Fruit fly (Drosophila melanogaster) whole organism, prepupa: ENCODE measurements around the gene CG45544.

ENCODE experiments used
- Blimp-1 ChIP-seq: fragments of 200-800 bp; sonication (Bioruptor generic); optimal IDR thresholded peaks from 3 replicates; lab custom pipeline; 2017; ENCODE audit warnings: missing biosample characterization, missing genetic modification characterization, mild to moderate bottlenecking, moderate library complexity, missing genetic modification reagents
- CG10631 ChIP-seq: fragments of 200-800 bp; sonication (Bioruptor generic); optimal IDR thresholded peaks from 2 replicates; lab custom pipeline; 2016; ENCODE audit warnings: missing biosample characterization, missing genetic modification characterization
- CG10669 ChIP-seq: fragments of 200-800 bp; sonication (Bioruptor generic); optimal IDR thresholded peaks from 3 replicates; lab custom pipeline; 2018; ENCODE audit warnings: missing biosample characterization, mild to moderate bottlenecking, missing genetic modification characterization, moderate library complexity
- CG11294 ChIP-seq: fragments of 200-800 bp; sonication (Bioruptor generic); IDR thresholded peaks from 2 replicates; pipeline ENCODE4 v1.3.6; 2022; ENCODE audit warnings: missing biosample characterization, missing genetic modification characterization
- CG11902 ChIP-seq: fragments of 200-800 bp; sonication (Bioruptor generic); optimal IDR thresholded peaks from 3 replicates; lab custom pipeline; 2016; ENCODE audit warnings: missing biosample characterization, missing genetic modification characterization
- CG15336 ChIP-seq: fragments of 200-800 bp; sonication (Bioruptor generic); IDR thresholded peaks from 2 replicates; pipeline ENCODE4 v1.3.6; 2022; ENCODE audit warnings: missing biosample characterization, missing genetic modification characterization
- CG16779 ChIP-seq: fragments of 200-800 bp; sonication (Bioruptor generic); optimal IDR thresholded peaks from 3 replicates; lab custom pipeline; 2017; ENCODE audit warnings: missing biosample characterization, mild to moderate bottlenecking, missing genetic modification characterization
- CG3032 ChIP-seq: fragments of 200-800 bp; optimal IDR thresholded peaks from 2 replicates; lab custom pipeline; 2019; ENCODE audit warnings: missing biosample characterization, mild to moderate bottlenecking, missing genetic modification characterization, moderate library complexity
- CG31627 ChIP-seq: fragments of 200-800 bp; sonication (Bioruptor generic); optimal IDR thresholded peaks from 3 replicates; lab custom pipeline; 2016; ENCODE audit warnings: missing biosample characterization, missing genetic modification characterization
- CG34406 ChIP-seq: fragments of 200-800 bp; sonication (Bioruptor generic); optimal IDR thresholded peaks from 3 replicates; lab custom pipeline; 2016; ENCODE audit warnings: missing biosample characterization, missing genetic modification characterization
- CG4318 ChIP-seq: fragments of 200-800 bp; sonication (Bioruptor generic); optimal IDR thresholded peaks from 3 replicates; lab custom pipeline; 2017; ENCODE audit warnings: missing biosample characterization, mild to moderate bottlenecking, missing genetic modification characterization
- CG6163 ChIP-seq: fragments of 200-800 bp; sonication (Bioruptor generic); IDR thresholded peaks from 3 replicates; pipeline ENCODE4 v1.3.6; 2022; ENCODE audit warnings: missing biosample characterization, missing genetic modification characterization
- CG6276 ChIP-seq: fragments of 200-800 bp; sonication (Bioruptor generic); optimal IDR thresholded peaks from 2 replicates; lab custom pipeline; 2017; ENCODE audit warnings: missing biosample characterization, mild to moderate bottlenecking, missing genetic modification characterization
- CG6792 ChIP-seq: fragments of 200-800 bp; sonication (Bioruptor generic); optimal IDR thresholded peaks from 3 replicates; lab custom pipeline; 2016; ENCODE audit warnings: missing biosample characterization, missing genetic modification characterization
- CG6808 ChIP-seq: fragments of 200-800 bp; sonication (Bioruptor generic); optimal IDR thresholded peaks from 3 replicates; lab custom pipeline; 2017; ENCODE audit warnings: missing biosample characterization, missing genetic modification characterization, mild to moderate bottlenecking, moderate library complexity, missing genetic modification reagents
- CG6854 ChIP-seq: fragments of 200-800 bp; sonication (Bioruptor generic); optimal IDR thresholded peaks from 2 replicates; lab custom pipeline; 2017; ENCODE audit warnings: missing biosample characterization, mild to moderate bottlenecking, missing genetic modification characterization
- CG7368 ChIP-seq: fragments of 200-800 bp; sonication (Bioruptor generic); optimal IDR thresholded peaks from 3 replicates; lab custom pipeline; 2016; ENCODE audit warnings: missing biosample characterization, missing genetic modification characterization
- CG8119 ChIP-seq: fragments of 200-800 bp; sonication (Bioruptor generic); IDR thresholded peaks from 3 replicates; pipeline ENCODE4 v1.3.6; 2022; ENCODE audit warnings: missing biosample characterization, missing genetic modification characterization
- CG8632 ChIP-seq: fragments of 200-800 bp; sonication (Bioruptor generic); optimal IDR thresholded peaks from 3 replicates; lab custom pipeline; 2016; ENCODE audit warnings: missing biosample characterization, missing genetic modification characterization
- CG9139 ChIP-seq: fragments of 200-800 bp; sonication (Bioruptor generic); optimal IDR thresholded peaks from 3 replicates; lab custom pipeline; 2017; ENCODE audit warnings: missing biosample characterization, mild to moderate bottlenecking, missing genetic modification characterization
- Eip75B ChIP-seq: fragments of 200-800 bp; sonication (Bioruptor generic); optimal IDR thresholded peaks from 3 replicates; lab custom pipeline; 2016; ENCODE audit warnings: missing biosample characterization, missing genetic modification characterization
- Eip78C ChIP-seq: fragments of 200-800 bp; sonication (Bioruptor generic); peaks from one replicate; lab custom pipeline; 2016; ENCODE audit warnings: missing biosample characterization, missing genetic modification characterization
- Eip93F ChIP-seq: fragments of 200-800 bp; sonication (Bioruptor generic); optimal IDR thresholded peaks from 2 replicates; lab custom pipeline; 2016; ENCODE audit warnings: missing biosample characterization, mild to moderate bottlenecking, missing genetic modification characterization
- Ets21C ChIP-seq: fragments of 200-800 bp; sonication (Bioruptor generic); optimal IDR thresholded peaks from 3 replicates; lab custom pipeline; 2016; ENCODE audit warnings: missing biosample characterization, missing genetic modification characterization
- Ets96B ChIP-seq: fragments of 200-800 bp; optimal IDR thresholded peaks from 2 replicates; lab custom pipeline; 2019; ENCODE audit warnings: missing biosample characterization, mild to moderate bottlenecking, missing genetic modification characterization, moderate library complexity
- Gug ChIP-seq: fragments of 200-800 bp; sonication (Bioruptor generic); IDR thresholded peaks from 2 replicates; pipeline ENCODE4 v1.3.6; 2022; ENCODE audit warnings: missing biosample characterization, missing genetic modification characterization
- Hr38 ChIP-seq: sonication (Bioruptor generic); optimal IDR thresholded peaks from 2 replicates; lab custom pipeline; 2016; ENCODE audit warnings: missing biosample characterization, missing genetic modification characterization
- Hr39 ChIP-seq: fragments of 200-800 bp; sonication (Bioruptor generic); optimal IDR thresholded peaks from 2 replicates; lab custom pipeline; 2016; ENCODE audit warnings: missing biosample characterization, missing genetic modification characterization
- Hr4 ChIP-seq: fragments of 200-800 bp; sonication (Bioruptor generic); optimal IDR thresholded peaks from 3 replicates; lab custom pipeline; 2016; ENCODE audit warnings: missing biosample characterization, missing genetic modification characterization
- Lpt ChIP-seq: fragments of 200-800 bp; sonication (Bioruptor generic); optimal IDR thresholded peaks from 3 replicates; lab custom pipeline; 2016; ENCODE audit warnings: missing biosample characterization, missing genetic modification characterization
- Met ChIP-seq: fragments of 200-800 bp; sonication (Bioruptor generic); optimal IDR thresholded peaks from 3 replicates; lab custom pipeline; 2016; ENCODE audit warnings: missing biosample characterization, missing genetic modification characterization
- Smox ChIP-seq: fragments of 200-800 bp; sonication (Bioruptor generic); optimal IDR thresholded peaks from 3 replicates; lab custom pipeline; 2016; ENCODE audit warnings: missing biosample characterization, missing genetic modification characterization
- Sox102F ChIP-seq: fragments of 200-800 bp; sonication (Bioruptor generic); optimal IDR thresholded peaks from 2 replicates; lab custom pipeline; 2016; ENCODE audit warnings: missing biosample characterization, mild to moderate bottlenecking, missing genetic modification characterization
- Sox14 ChIP-seq: fragments of 200-800 bp; sonication (Bioruptor generic); optimal IDR thresholded peaks from 3 replicates; lab custom pipeline; 2016; ENCODE audit warnings: missing biosample characterization, missing genetic modification characterization
- achi ChIP-seq: fragments of 200-800 bp; sonication (Bioruptor generic); optimal IDR thresholded peaks from 3 replicates; lab custom pipeline; 2016; ENCODE audit warnings: missing biosample characterization, missing genetic modification characterization
- acj6 ChIP-seq: fragments of 200-800 bp; sonication (Bioruptor generic); optimal IDR thresholded peaks from 3 replicates; lab custom pipeline; 2016; ENCODE audit warnings: missing biosample characterization, missing genetic modification characterization
- cyc ChIP-seq: fragments of 200-800 bp; sonication (Bioruptor generic); optimal IDR thresholded peaks from 3 replicates; lab custom pipeline; 2016; ENCODE audit warnings: missing biosample characterization, missing genetic modification characterization
- dac ChIP-seq: fragments of 200-800 bp; sonication (Bioruptor generic); optimal IDR thresholded peaks from 2 replicates; lab custom pipeline; 2017; ENCODE audit warnings: missing biosample characterization, mild to moderate bottlenecking, missing genetic modification characterization
- dsx ChIP-seq: fragments of 200-800 bp; optimal IDR thresholded peaks from 3 replicates; lab custom pipeline; 2019; ENCODE audit warnings: missing biosample characterization, mild to moderate bottlenecking, missing genetic modification characterization, moderate library complexity; ENCODE audit not compliant: poor library complexity, severe bottlenecking
- eg ChIP-seq: fragments of 200-800 bp; sonication (Bioruptor generic); IDR thresholded peaks from 3 replicates; pipeline ENCODE4 v1.3.6; 2022; ENCODE audit warnings: missing biosample characterization, missing genetic modification characterization
- esn ChIP-seq: fragments of 200-800 bp; sonication (Bioruptor generic); optimal IDR thresholded peaks from 2 replicates; lab custom pipeline; 2016; ENCODE audit warnings: missing biosample characterization, mild to moderate bottlenecking, missing genetic modification characterization, moderate library complexity
- fd59A ChIP-seq: fragments of 200-800 bp; sonication (Bioruptor generic); optimal IDR thresholded peaks from 2 replicates; lab custom pipeline; 2017; ENCODE audit warnings: missing biosample characterization, mild to moderate bottlenecking, missing genetic modification characterization, missing genetic modification reagents
- fd85E ChIP-seq: fragments of 200-800 bp; sonication (Bioruptor generic); optimal IDR thresholded peaks from 3 replicates; lab custom pipeline; 2016; ENCODE audit warnings: missing biosample characterization, missing genetic modification characterization
- lz ChIP-seq: fragments of 200-800 bp; sonication (Bioruptor generic); optimal IDR thresholded peaks from 3 replicates; lab custom pipeline; 2016; ENCODE audit warnings: missing biosample characterization, missing genetic modification characterization
- net ChIP-seq: fragments of 200-800 bp; sonication (Bioruptor generic); optimal IDR thresholded peaks from 3 replicates; lab custom pipeline; 2016; ENCODE audit warnings: missing biosample characterization, missing genetic modification characterization
- pdm3 ChIP-seq: fragments of 200-800 bp; sonication (Bioruptor generic); optimal IDR thresholded peaks from 3 replicates; lab custom pipeline; 2016; ENCODE audit warnings: missing biosample characterization, missing genetic modification characterization
- salr ChIP-seq, 2 experiments: fragments of 200-800 bp; sonication (Bioruptor generic); optimal IDR thresholded peaks; 3 replicates each; lab custom pipeline; 2016 to 2018; ENCODE audit warnings: missing biosample characterization in 2 of 2, missing genetic modification characterization in 2 of 2, mild to moderate bottlenecking in 1 of 2
- spab ChIP-seq: fragments of 200-800 bp; sonication (Bioruptor generic); optimal IDR thresholded peaks from 2 replicates; lab custom pipeline; 2017; ENCODE audit warnings: missing biosample characterization, mild to moderate bottlenecking, missing genetic modification characterization, missing genetic modification reagents
- ss ChIP-seq, 2 experiments: fragments of 200-800 bp; sonication (Bioruptor generic); optimal IDR thresholded peaks; 2 replicates in 1 of 2; 3 replicates in 1 of 2; lab custom pipeline; 2017 to 2018; ENCODE audit warnings: mild to moderate bottlenecking in 2 of 2, missing biosample characterization in 2 of 2, missing genetic modification characterization in 2 of 2, moderate library complexity in 1 of 2
- svp ChIP-seq: fragments of 200-800 bp; sonication (Bioruptor generic); peaks from one replicate; lab custom pipeline; 2016; ENCODE audit warnings: missing biosample characterization, missing genetic modification characterization
- topi ChIP-seq: fragments of 200-800 bp; sonication (Bioruptor generic); optimal IDR thresholded peaks from 3 replicates; lab custom pipeline; 2016; ENCODE audit warnings: missing biosample characterization, missing genetic modification characterization
- vri ChIP-seq: fragments of 200-800 bp; sonication (Bioruptor generic); optimal IDR thresholded peaks from 3 replicates; lab custom pipeline; 2016; ENCODE audit warnings: missing biosample characterization, mild to moderate bottlenecking, missing genetic modification characterization

Gene CG45544

DNA sequence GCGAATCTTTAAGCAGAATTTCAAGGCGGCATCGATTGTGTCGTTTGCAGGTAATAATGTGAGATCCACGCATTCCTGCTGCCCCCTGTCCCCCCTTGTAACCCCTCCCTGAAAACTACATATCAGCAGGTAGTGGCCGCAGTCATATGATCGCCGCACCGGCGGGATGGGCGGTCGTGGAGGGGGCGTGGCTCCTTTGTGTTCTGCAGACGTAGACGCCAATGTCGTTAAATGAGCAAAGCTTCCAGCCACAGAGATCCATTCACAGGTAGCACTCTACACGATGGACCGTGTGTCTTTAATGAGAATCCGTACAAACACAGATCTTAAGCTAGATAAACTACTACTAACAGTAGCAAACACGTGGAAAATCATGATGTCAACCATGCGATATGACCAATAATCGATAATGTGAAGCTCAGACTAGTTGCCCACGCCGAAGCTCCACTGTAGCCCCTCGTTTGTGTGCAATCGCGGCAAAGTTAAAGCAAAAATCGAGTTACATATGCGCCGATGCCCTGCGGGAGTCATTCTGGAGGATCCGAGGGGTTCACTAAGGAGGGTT is at the start of gene CG45544:
Gene CG45544, plus strand, starts transcription at position 523 of the 565 bp plus-strand sequence.
- TF ChIP-seq CG8632 (peak; percentile 90), CG11294 (GFP tag; lab: Robert Waterston, UW) (peak; percentile 66), dsx (peak; percentile 92), CG7368 (peak; percentile 95), lz (GFP tag; lab: Kevin White, UChicago) (peak; percentile 97), fd85E (GFP tag; lab: Kevin White, UChicago) (peak; percentile 87), Sox102F (GFP tag; lab: Kevin White, UChicago) (peak; percentile 94), Eip75B (GFP tag; lab: Kevin White, UChicago) (peak; percentile 97), topi (GFP tag; lab: Kevin White, UChicago) (peak; percentile 94), cyc (peak; percentile 96), net (GFP tag; lab: Kevin White, UChicago) (peak; percentile 88), dac (peak; percentile 53), Ets96B (tag; lab: Kevin White, UChicago) (peak; percentile 96), CG10669 (GFP tag; lab: Kevin White, UChicago) (peak; percentile 95), eg (peak; percentile 78), svp (GFP tag; lab: Kevin White, UChicago) (peak; percentile 97), CG6276 (peak; percentile 53), Lpt (GFP tag; lab: Kevin White, UChicago) (peak; percentile 75), CG10631 (peak; percentile 99), Hr39 (GFP tag; lab: Kevin White, UChicago) (peak; percentile 96), Met (GFP tag; lab: Kevin White, UChicago) (peak; percentile 96), CG6792 (GFP tag; lab: Kevin White, UChicago) (peak; percentile 98), Smox (GFP tag; lab: Kevin White, UChicago) (peak; percentile 90), Blimp-1 (GFP tag; lab: Kevin White, UChicago) (peak; percentile 58), pdm3 (GFP tag; lab: Kevin White, UChicago) (peak; percentile 93), CG6808 (GFP tag; lab: Kevin White, UChicago) (peak; percentile 94), vri (peak; percentile 92), CG11902 (GFP tag; lab: Kevin White, UChicago) (peak; percentile 88), Hr38 (GFP tag; lab: Kevin White, UChicago) (no peak), esn (peak; percentile 96), CG8119 (GFP tag; lab: Robert Waterston, UW) (peak; percentile 81), Eip93F (GFP tag; lab: Kevin White, UChicago) (peak; percentile 92), CG4318 (peak; percentile 60), achi (peak; percentile 92), CG31627 (peak; percentile 95), spab (GFP tag; lab: Kevin White, UChicago) (peak; percentile 94), Gug (GFP tag; lab: Robert Waterston, UW) (peak; percentile 94), CG3032 (peak; percentile 95), acj6 (GFP tag; lab: Kevin White, UChicago) (peak; percentile 93), CG34406 (peak; percentile 82), salr (GFP tag; optimal IDR thresholded peaks at IDR 0.05; lab: Kevin White, UChicago) (peak; percentile 79 to 95), ss (GFP tag; optimal IDR thresholded peaks at IDR 0.05; lab: Kevin White, UChicago) (peak; percentile 88 to 95), Eip78C (peak; percentile 98), fd59A (GFP tag; lab: Kevin White, UChicago) (peak; percentile 96), CG9139 (GFP tag; lab: Kevin White, UChicago) (peak; percentile 82), Hr4 (GFP tag; lab: Kevin White, UChicago) (peak; percentile 72), CG6854 (GFP tag; lab: Kevin White, UChicago) (peak; percentile 62), Sox14 (GFP tag; lab: Kevin White, UChicago) (peak; percentile 97), CG16779 (tag; lab: Kevin White, UChicago) (peak; percentile 76), CG6163 (peak; percentile 94), CG15336 (peak; percentile 70), Ets21C (GFP tag; lab: Kevin White, UChicago) (peak; percentile 95)
